Worm (Caenorhabditis elegans) whole organism, L1 larva: ENCODE data around the gene lro-1.

Experiments used
- C04F5.9 ChIP-seq: sonication (generic microtip); optimal IDR thresholded peaks from 2 replicates; lab custom pipeline; 2016; ENCODE audit warnings: missing genetic modification characterization, missing compliant biosample characterization
- C34B4.2 ChIP-seq: sonication (generic microtip); optimal IDR thresholded peaks from 2 replicates; lab custom pipeline; 2017; ENCODE audit warnings: mild to moderate bottlenecking, missing genetic modification characterization, missing compliant biosample characterization
- F16B12.6 ChIP-seq: fragments of 150-350 bp; optimal IDR thresholded peaks from 2 replicates; lab custom pipeline; 2014; ENCODE audit warnings: missing biosample characterization, missing genetic modification characterization
- ceh-8 ChIP-seq: fragments of 200-800 bp; sonication (Bioruptor generic); optimal IDR thresholded peaks from 2 replicates; lab custom pipeline; 2018; ENCODE audit warnings: mild to moderate bottlenecking, missing genetic modification characterization, moderate library complexity, missing compliant biosample characterization
- ceh-88 ChIP-seq: fragments of 200-800 bp; sonication (Bioruptor generic); IDR thresholded peaks from 2 replicates; pipeline ENCODE4 v1.3.6; 2022; ENCODE audit warnings: missing genetic modification characterization, missing compliant biosample characterization
- ces-1 ChIP-seq: fragments of 150-350 bp; optimal IDR thresholded peaks from 2 replicates; lab custom pipeline; 2014; ENCODE audit warnings: missing biosample characterization, missing genetic modification reagents, missing genetic modification characterization
- dsc-1 ChIP-seq: sonication (generic microtip); optimal IDR thresholded peaks from 2 replicates; lab custom pipeline; 2016; ENCODE audit warnings: mild to moderate bottlenecking, missing genetic modification characterization, missing compliant biosample characterization
- efl-1 ChIP-seq, 4 experiments: fragments of 150-350 bp; optimal IDR thresholded peaks in 3 of 4; peaks in 1 of 4; 1 replicate in 1 of 4; 2 replicates in 3 of 4; lab custom pipeline; 2014; ENCODE audit warnings: missing biosample characterization in 2 of 4, missing genetic modification characterization in 2 of 4, missing genetic modification reagents in 2 of 4
- efl-3 ChIP-seq: fragments of 200-800 bp; sonication (Bioruptor generic); optimal IDR thresholded peaks from 2 replicates; lab custom pipeline; 2018; ENCODE audit warnings: mild to moderate bottlenecking, missing genetic modification characterization, missing compliant biosample characterization
- elt-3 ChIP-seq, 6 experiments: fragments of 150-350 bp in 1 of 6; sonication (generic microtip); optimal IDR thresholded peaks; 2 replicates each; lab custom pipeline; 2017 to 2018; ENCODE audit warnings: missing biosample characterization in 6 of 6, missing genetic modification characterization in 6 of 6, inconsistent platforms in 1 of 6
- fos-1 ChIP-seq: fragments of 150-350 bp; optimal IDR thresholded peaks from 2 replicates; lab custom pipeline; 2014; ENCODE audit warnings: missing biosample characterization, missing genetic modification characterization
- hlh-17 ChIP-seq: fragments of 200-800 bp; sonication (Bioruptor generic); optimal IDR thresholded peaks from 2 replicates; lab custom pipeline; 2018; ENCODE audit warnings: missing genetic modification characterization, mild to moderate bottlenecking, missing compliant biosample characterization, moderate library complexity, borderline replicate concordance
- irx-1 ChIP-seq: sonication (generic microtip); optimal IDR thresholded peaks from 2 replicates; lab custom pipeline; 2016; ENCODE audit warnings: missing genetic modification characterization, missing compliant biosample characterization
- lin-13 ChIP-seq: fragments of 150-350 bp; optimal IDR thresholded peaks from 2 replicates; lab custom pipeline; 2014; ENCODE audit warnings: missing biosample characterization, missing genetic modification reagents, missing genetic modification characterization
- lin-35 ChIP-seq, 2 experiments: fragments of 150-350 bp; optimal IDR thresholded peaks; 2 replicates each; lab custom pipeline; 2014; ENCODE audit warnings: missing biosample characterization in 2 of 2, missing genetic modification characterization in 2 of 2, missing genetic modification reagents in 2 of 2
- lin-39 ChIP-seq: fragments of 150-350 bp; optimal IDR thresholded peaks from 2 replicates; lab custom pipeline; 2014; ENCODE audit warnings: missing biosample characterization, missing genetic modification reagents, missing genetic modification characterization
- lir-3 ChIP-seq: sonication (generic microtip); optimal IDR thresholded peaks from 2 replicates; lab custom pipeline; 2016; ENCODE audit warnings: mild to moderate bottlenecking, missing genetic modification characterization, moderate library complexity, missing compliant biosample characterization; ENCODE audit not compliant: poor library complexity
- lsy-2 ChIP-seq, 2 experiments: fragments of 150-350 bp; optimal IDR thresholded peaks; 2 replicates each; lab custom pipeline; 2014; ENCODE audit warnings: missing biosample characterization in 2 of 2, missing genetic modification characterization in 2 of 2
- mep-1 ChIP-seq: fragments of 150-350 bp; optimal IDR thresholded peaks from 2 replicates; lab custom pipeline; 2014; ENCODE audit warnings: missing biosample characterization, missing genetic modification characterization
- nhr-11 ChIP-seq: fragments of 150-350 bp; optimal IDR thresholded peaks from 2 replicates; lab custom pipeline; 2014; ENCODE audit warnings: missing biosample characterization, missing genetic modification characterization
- nhr-19 ChIP-seq: fragments of 200-800 bp; sonication (Bioruptor generic); conservative IDR thresholded peaks from 2 replicates; pipeline ENCODE4 v1.3.6; 2022; ENCODE audit warnings: missing genetic modification characterization, missing compliant biosample characterization
- nhr-20 ChIP-seq: sonication (generic microtip); optimal IDR thresholded peaks from 2 replicates; lab custom pipeline; 2016; ENCODE audit warnings: mild to moderate bottlenecking, missing genetic modification characterization, missing compliant biosample characterization
- nhr-237 ChIP-seq: fragments of 150-350 bp; optimal IDR thresholded peaks from 2 replicates; lab custom pipeline; 2014; ENCODE audit warnings: missing biosample characterization, missing genetic modification characterization
- nhr-28 ChIP-seq: fragments of 150-350 bp; optimal IDR thresholded peaks from 2 replicates; lab custom pipeline; 2014; ENCODE audit warnings: missing biosample characterization, missing genetic modification characterization
- nhr-77 ChIP-seq: fragments of 150-350 bp; optimal IDR thresholded peaks from 2 replicates; lab custom pipeline; 2014; ENCODE audit warnings: missing biosample characterization, missing genetic modification characterization
- nhr-85 ChIP-seq: sonication (generic microtip); peaks from one replicate; lab custom pipeline; 2016; ENCODE audit warnings: missing genetic modification characterization, inconsistent platforms, missing compliant biosample characterization
- nhr-90 ChIP-seq: sonication (generic microtip); optimal IDR thresholded peaks from 2 replicates; lab custom pipeline; 2016; ENCODE audit warnings: mild to moderate bottlenecking, missing genetic modification characterization, missing compliant biosample characterization; ENCODE audit not compliant: poor library complexity
- pax-3 ChIP-seq: fragments of 200-800 bp; sonication (Bioruptor generic); optimal IDR thresholded peaks from 2 replicates; lab custom pipeline; 2018; ENCODE audit warnings: mild to moderate bottlenecking, missing genetic modification characterization, moderate library complexity, missing compliant biosample characterization
- rnt-1 ChIP-seq: sonication (generic microtip); optimal IDR thresholded peaks from 2 replicates; lab custom pipeline; 2016; ENCODE audit warnings: mild to moderate bottlenecking, missing genetic modification characterization, moderate library complexity, missing compliant biosample characterization
- snu-23 ChIP-seq: sonication (generic microtip); optimal IDR thresholded peaks from 2 replicates; lab custom pipeline; 2016; ENCODE audit warnings: missing genetic modification characterization, missing compliant biosample characterization
- sox-4 ChIP-seq: sonication (generic microtip); optimal IDR thresholded peaks from 2 replicates; lab custom pipeline; 2016; ENCODE audit warnings: missing genetic modification characterization, missing compliant biosample characterization
- sptf-1 ChIP-seq: fragments of 150-350 bp; optimal IDR thresholded peaks from 2 replicates; lab custom pipeline; 2014; ENCODE audit warnings: missing biosample characterization, missing genetic modification characterization
- sup-37 ChIP-seq: fragments of 200-800 bp; sonication (Bioruptor generic); optimal IDR thresholded peaks from 2 replicates; lab custom pipeline; 2018; ENCODE audit warnings: mild to moderate bottlenecking, missing genetic modification characterization, missing compliant biosample characterization
- swsn-7 ChIP-seq: sonication (generic microtip); optimal IDR thresholded peaks from 2 replicates; lab custom pipeline; 2016; ENCODE audit warnings: missing genetic modification characterization, missing compliant biosample characterization
- tbx-2 ChIP-seq: sonication (generic microtip); optimal IDR thresholded peaks from 2 replicates; lab custom pipeline; 2016; ENCODE audit warnings: missing genetic modification characterization, missing compliant biosample characterization
- unc-130 ChIP-seq: fragments of 150-350 bp; optimal IDR thresholded peaks from 2 replicates; lab custom pipeline; 2017; ENCODE audit warnings: missing biosample characterization, missing genetic modification characterization, inconsistent platforms
- unc-30 ChIP-seq: sonication (generic microtip); optimal IDR thresholded peaks from 2 replicates; lab custom pipeline; 2017; ENCODE audit warnings: missing biosample characterization, missing genetic modification characterization
- unc-98 ChIP-seq: fragments of 200-800 bp; sonication (Bioruptor generic); IDR thresholded peaks from 2 replicates; pipeline ENCODE4 v1.3.6; 2022; ENCODE audit warnings: missing genetic modification characterization, missing compliant biosample characterization
- vab-15 ChIP-seq: sonication (generic microtip); optimal IDR thresholded peaks from 2 replicates; lab custom pipeline; 2017; ENCODE audit warnings: missing genotype, mild to moderate bottlenecking, missing genetic modification characterization, missing compliant biosample characterization
- xbp-1 ChIP-seq: sonication (generic microtip); optimal IDR thresholded peaks from 2 replicates; lab custom pipeline; 2016; ENCODE audit warnings: missing genetic modification characterization, missing compliant biosample characterization
- zag-1 ChIP-seq: fragments of 150-350 bp; optimal IDR thresholded peaks from 2 replicates; lab custom pipeline; 2014; ENCODE audit warnings: missing biosample characterization, missing genetic modification characterization
- ztf-11 ChIP-seq, 2 experiments: sonication (generic microtip); optimal IDR thresholded peaks; 2 replicates each; lab custom pipeline; 2016 to 2017; ENCODE audit warnings: missing genetic modification characterization in 2 of 2, missing biosample characterization in 1 of 2, missing compliant biosample characterization in 1 of 2

lro-1 gene

ce11 chrX:6251947-6252617, 19.8 kb upstream of the lro-1 start (continued):
- no peak for TF ChIP-seq hlh-17
- TF ChIP-seq nhr-237 (tag; lab: Kevin White, UChicago): no peak
- peak; percentile 65 for TF ChIP-seq irx-1
- peak; percentile 66 for TF ChIP-seq dsc-1
- TF ChIP-seq lir-3 (tag; lab: Kevin White, UChicago): peak; percentile 5
- TF ChIP-seq tbx-2: peak; percentile 28
- TF ChIP-seq xbp-1 (tag; lab: Kevin White, UChicago): peak; percentile 62
- no peak for TF ChIP-seq lin-39 (tag; lab: Kevin White, UChicago)
- peak; percentile 68 for TF ChIP-seq rnt-1 (tag; lab: Kevin White, UChicago)
- TF ChIP-seq C34B4.2 (tag; lab: Kevin White, UChicago): no peak
- no peak for TF ChIP-seq zag-1
- TF ChIP-seq vab-15: no peak
- TF ChIP-seq ceh-88 (GFP tag; lab: Robert Waterston, UW): peak; percentile 64
- TF ChIP-seq nhr-85 (tag; lab: Kevin White, UChicago): peak; percentile 88

DNA sequence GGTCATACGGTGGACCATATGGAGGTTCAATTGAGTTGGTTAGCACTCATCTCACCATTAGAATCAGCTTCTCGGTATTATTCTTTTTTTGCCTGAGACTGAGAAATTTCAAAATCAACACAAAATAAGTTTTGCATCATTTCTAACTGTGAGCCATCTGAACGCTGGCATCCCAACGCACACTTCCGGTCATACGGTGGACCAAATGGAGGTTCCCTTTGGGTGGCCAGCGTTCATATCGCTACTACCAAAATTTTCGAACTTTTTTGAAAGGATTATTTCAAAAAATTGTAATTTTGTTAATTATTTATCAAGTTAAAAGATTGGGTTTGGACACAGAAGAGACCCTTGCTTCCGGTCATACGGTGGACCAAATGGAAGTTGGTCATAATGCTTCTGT, 19.1 kb upstream of the lro-1 start:
- TF ChIP-seq C04F5.9: no peak
- peak; percentile 3 for TF ChIP-seq swsn-7 (tag; lab: Kevin White, UChicago)
- TF ChIP-seq nhr-20 (tag; lab: Kevin White, UChicago): peak; percentile 11
- TF ChIP-seq rnt-1 (tag; lab: Kevin White, UChicago): peak; percentile 9
- TF ChIP-seq nhr-19 (GFP tag; lab: Robert Waterston, UW): no peak
- no peak for TF ChIP-seq irx-1
- TF ChIP-seq lin-35 (GFP tag; optimal IDR thresholded peaks at IDR 0.05; lab: Kevin White, UChicago): no peak
- TF ChIP-seq sptf-1 (tag; lab: Kevin White, UChicago): no peak

DNA sequence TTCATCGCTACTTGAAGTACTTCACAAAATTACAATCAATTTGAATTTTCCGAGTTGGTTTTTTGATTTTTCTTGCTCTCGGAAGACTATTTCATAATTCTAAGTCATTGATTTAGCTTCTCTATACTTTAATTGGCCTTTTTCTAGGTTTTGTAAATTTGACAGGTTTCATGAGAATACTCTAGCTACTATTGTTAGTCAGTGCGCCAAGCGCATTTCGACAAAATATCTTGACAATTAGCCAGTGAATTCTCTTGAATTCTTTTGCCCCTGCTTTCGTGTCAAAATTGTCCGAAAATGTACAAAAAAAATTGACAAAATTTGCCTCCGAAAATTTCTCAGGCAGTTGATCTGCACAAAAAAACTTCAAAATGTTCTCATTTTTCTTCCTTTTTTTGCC, 18.7 kb upstream of the lro-1 start:
- TF ChIP-seq sup-37 (no peak), ceh-88 (GFP tag; lab: Robert Waterston, UW) (peak; percentile 17), nhr-11 (tag; lab: Kevin White, UChicago) (no peak), efl-1 (optimal IDR thresholded peaks at IDR 0.05; lab: Kevin White, UChicago) (no peak), efl-1 (GFP tag; optimal IDR thresholded peaks at IDR 0.05 in 1 of 2; lab: Kevin White, UChicago) (peak in 1 of 2 experiments; percentile 50), rnt-1 (tag; lab: Kevin White, UChicago) (peak; percentile 16), ces-1 (no peak)

- TF ChIP-seq snu-23: peak; percentile 19
- peak in 1 of 2 experiments; percentile 37 for TF ChIP-seq lsy-2 (tag; optimal IDR thresholded peaks at IDR 0.05; lab: Kevin White, UChicago)
- TF ChIP-seq nhr-77: no peak
- peak; percentile 36 for TF ChIP-seq mep-1 (tag; lab: Kevin White, UChicago)
- TF ChIP-seq ztf-11 (tag; optimal IDR thresholded peaks at IDR 0.05; lab: Kevin White, UChicago): no peak
- TF ChIP-seq, all 84 proteins: peak for 3
These were observed 18.4 kb upstream of the lro-1 start for ce11 chrX:6253566-6253898.

- peak; percentile 58 for TF ChIP-seq fos-1 (tag; lab: Kevin White, UChicago)
- TF ChIP-seq pax-3 (tag; lab: Kevin White, UChicago): peak; percentile 39
- no peak for TF ChIP-seq vab-15
- TF ChIP-seq F16B12.6 (tag; lab: Kevin White, UChicago): no peak
- TF ChIP-seq efl-3 (GFP tag; lab: Kevin White, UChicago): peak; percentile 31
- peak; percentile 86 for TF ChIP-seq nhr-85 (tag; lab: Kevin White, UChicago)
- peak; percentile 69 for TF ChIP-seq mep-1 (tag; lab: Kevin White, UChicago)
- TF ChIP-seq unc-30 (tag; lab: Kevin White, UChicago): no peak
- TF ChIP-seq nhr-28: no peak
- peak; percentile 43 for TF ChIP-seq lin-13 (GFP tag; lab: Kevin White, UChicago)
- TF ChIP-seq unc-130 (tag; lab: Kevin White, UChicago): peak; percentile 85
- TF ChIP-seq irx-1: no peak
- no peak for TF ChIP-seq C04F5.9
- peak; percentile 82 for TF ChIP-seq rnt-1 (tag; lab: Kevin White, UChicago)
- no peak for TF ChIP-seq unc-98 (GFP tag; lab: Robert Waterston, UW)
- no peak for TF ChIP-seq sox-4 (tag; lab: Kevin White, UChicago)
- TF ChIP-seq nhr-11 (tag; lab: Kevin White, UChicago): no peak
- TF ChIP-seq tbx-2: peak; percentile 45
- TF ChIP-seq ceh-8 (GFP tag; lab: Kevin White, UChicago): no peak
- TF ChIP-seq C34B4.2 (tag; lab: Kevin White, UChicago): no peak
- peak; percentile 57 for TF ChIP-seq nhr-90 (tag; lab: Kevin White, UChicago)
- TF ChIP-seq elt-3 (tag; optimal IDR thresholded peaks at IDR 0.05; lab: Kevin White, UChicago): peak in 1 of 6 experiments; percentile 54
- peak; percentile 54 for TF ChIP-seq swsn-7 (tag; lab: Kevin White, UChicago)
These were observed 17.8 kb upstream of the lro-1 start for ce11 chrX:6253899-6254670.
